Worm (Caenorhabditis elegans) whole organism, late embryonic: ENCODE data around the gene Y32H12A.1.

Experiments used
- ama-1 ChIP-seq: fragments of 150-350 bp; optimal IDR thresholded peaks from 2 replicates; lab custom pipeline; 2014
- ceh-19 ChIP-seq: fragments of 200-800 bp; sonication (Bioruptor generic); optimal IDR thresholded peaks from 2 replicates; lab custom pipeline; 2018; ENCODE audit warnings: mild to moderate bottlenecking, missing genetic modification characterization, missing compliant biosample characterization
- ceh-2 ChIP-seq: sonication (generic microtip); optimal IDR thresholded peaks from 2 replicates; lab custom pipeline; 2016; ENCODE audit warnings: missing genotype, missing genetic modification characterization, missing compliant biosample characterization
- che-1 ChIP-seq: sonication (generic microtip); optimal IDR thresholded peaks from 2 replicates; lab custom pipeline; 2016; ENCODE audit warnings: mild to moderate bottlenecking, missing genetic modification characterization, missing compliant biosample characterization
- ets-4 ChIP-seq: sonication (generic microtip); optimal IDR thresholded peaks from 2 replicates; lab custom pipeline; 2016; ENCODE audit warnings: missing genetic modification characterization, missing compliant biosample characterization
- eyg-1 ChIP-seq: sonication (generic microtip); optimal IDR thresholded peaks from 2 replicates; lab custom pipeline; 2016; ENCODE audit warnings: missing genotype, missing genetic modification characterization, missing compliant biosample characterization
- fax-1 ChIP-seq: sonication (generic microtip); optimal IDR thresholded peaks from 2 replicates; lab custom pipeline; 2016; ENCODE audit warnings: missing genotype, missing genetic modification characterization, missing compliant biosample characterization

- TF ChIP-seq ama-1 (lab: Kevin White, UChicago), result no peak
- TF ChIP-seq ceh-19 (GFP tag; lab: Kevin White, UChicago), result no peak
- no peak for TF ChIP-seq che-1 (tag; lab: Kevin White, UChicago)
- no peak for TF ChIP-seq eyg-1
- TF ChIP-seq ceh-2 (tag; lab: Kevin White, UChicago), result no peak
- TF ChIP-seq fax-1, result no peak
- TF ChIP-seq ets-4 (tag; lab: Kevin White, UChicago), result no peak
Measured at ce11 chrIII:5405628-5406084, 43.6 kb downstream of the Y32H12A.1 start, which contains the start of the genes W03A5.2 and Y32H12A.8.
